Worm (Caenorhabditis elegans): ENCODE measurements around the gene K08D9.9.

ce11 chrV:3279138-3279537 lies 42.6 kb upstream of the K08D9.9 start:
- TF ChIP-seq mdl-1 (tag; optimal IDR thresholded peaks at IDR 0.05) (no peak), fos-1 (tag; optimal IDR thresholded peaks at IDR 0.05) (no peak), elt-1 (tag; optimal IDR thresholded peaks at IDR 0.05) (no peak), ama-1 (optimal IDR thresholded peaks at IDR 0.05) (no peak), nhr-23 (tag; optimal IDR thresholded peaks at IDR 0.05) (no peak), ztf-11 (tag; optimal IDR thresholded peaks at IDR 0.05) (no peak)
